Fruit fly (Drosophila melanogaster) whole organism, adult: ENCODE measurements around the gene Taf2.

Experiments
- CG11617 ChIP-seq: fragments of 200-800 bp; sonication (Bioruptor generic); optimal IDR thresholded peaks from 2 replicates; lab custom pipeline; 2017; ENCODE audit warnings: mild to moderate bottlenecking, missing biosample characterization, missing genetic modification reagents, missing genetic modification characterization
- CG12768 ChIP-seq: fragments of 200-800 bp; sonication (Bioruptor generic); optimal IDR thresholded peaks from 2 replicates; lab custom pipeline; 2017; ENCODE audit warnings: missing biosample characterization, missing genetic modification characterization, mild to moderate bottlenecking, moderate library complexity, missing genetic modification reagents
- CG14711 ChIP-seq: fragments of 200-800 bp; sonication (Bioruptor generic); optimal IDR thresholded peaks from 2 replicates; lab custom pipeline; 2018; ENCODE audit warnings: missing biosample characterization, mild to moderate bottlenecking, missing genetic modification characterization, moderate library complexity
- CG1620 ChIP-seq: fragments of 200-800 bp; sonication (Bioruptor generic); optimal IDR thresholded peaks from 2 replicates; lab custom pipeline; 2016; ENCODE audit warnings: missing biosample characterization, missing genetic modification characterization
- CG33017 ChIP-seq: fragments of 200-800 bp; sonication (Bioruptor generic); optimal IDR thresholded peaks from 2 replicates; lab custom pipeline; 2018; ENCODE audit warnings: missing biosample characterization, mild to moderate bottlenecking, missing genetic modification characterization, moderate library complexity
- CG5204 ChIP-seq: fragments of 200-800 bp; sonication (Bioruptor generic); optimal IDR thresholded peaks from 2 replicates; lab custom pipeline; 2016; ENCODE audit warnings: missing biosample characterization, missing genetic modification characterization
- CG7045 ChIP-seq: fragments of 200-800 bp; sonication (Bioruptor generic); optimal IDR thresholded peaks from 2 replicates; lab custom pipeline; 2017; ENCODE audit warnings: missing biosample characterization, mild to moderate bottlenecking, missing genetic modification characterization
- CG7101 ChIP-seq: fragments of 200-800 bp; sonication (Bioruptor generic); optimal IDR thresholded peaks from 2 replicates; lab custom pipeline; 2018; ENCODE audit warnings: missing biosample characterization, mild to moderate bottlenecking, missing genetic modification characterization, moderate library complexity
- Clk ChIP-seq: fragments of 200-800 bp; sonication (Bioruptor generic); optimal IDR thresholded peaks from 2 replicates; lab custom pipeline; 2017; ENCODE audit warnings: missing biosample characterization, missing genetic modification characterization
- Crg-1 ChIP-seq: fragments of 200-800 bp; sonication (Bioruptor generic); optimal IDR thresholded peaks from 2 replicates; lab custom pipeline; 2016; ENCODE audit warnings: missing biosample characterization, missing genetic modification characterization
- Hr96 ChIP-seq: fragments of 200-800 bp; sonication (Bioruptor generic); optimal IDR thresholded peaks from 2 replicates; lab custom pipeline; 2016; ENCODE audit warnings: missing biosample characterization, missing genetic modification characterization
- Mnt ChIP-seq: fragments of 200-800 bp; sonication (Bioruptor generic); optimal IDR thresholded peaks from 2 replicates; lab custom pipeline; 2016; ENCODE audit warnings: missing biosample characterization, mild to moderate bottlenecking, missing genetic modification characterization
- bab1 ChIP-seq: fragments of 200-800 bp; sonication (Bioruptor generic); optimal IDR thresholded peaks from 3 replicates; lab custom pipeline; 2019; ENCODE audit warnings: missing biosample characterization, mild to moderate bottlenecking, missing genetic modification characterization, moderate library complexity
- cic ChIP-seq: fragments of 200-800 bp; sonication (Bioruptor generic); optimal IDR thresholded peaks from 2 replicates; lab custom pipeline; 2017; ENCODE audit warnings: missing biosample characterization, mild to moderate bottlenecking, missing genetic modification characterization, moderate library complexity
- cnc ChIP-seq, 2 experiments: fragments of >200 bp; optimal IDR thresholded peaks; 2 replicates each; lab custom pipeline; 2017
- kay ChIP-seq: fragments of 200-800 bp; sonication (Bioruptor generic); peaks from one replicate; lab custom pipeline; 2016; ENCODE audit warnings: missing biosample characterization, missing genetic modification characterization, borderline replicate concordance
- ovo ChIP-seq: fragments of 200-800 bp; sonication (Bioruptor generic); optimal IDR thresholded peaks from 2 replicates; lab custom pipeline; 2016; ENCODE audit warnings: missing biosample characterization, missing genetic modification characterization
- pad ChIP-seq: fragments of 200-800 bp; sonication (Bioruptor generic); optimal IDR thresholded peaks from 3 replicates; lab custom pipeline; 2017; ENCODE audit warnings: missing biosample characterization, missing genetic modification characterization, mild to moderate bottlenecking, moderate library complexity, missing genetic modification reagents
- tj ChIP-seq: fragments of 200-800 bp; sonication (Bioruptor generic); optimal IDR thresholded peaks from 3 replicates; lab custom pipeline; 2017; ENCODE audit warnings: missing biosample characterization, mild to moderate bottlenecking, missing genetic modification characterization, moderate library complexity
- toe ChIP-seq: fragments of 200-800 bp; sonication (Bioruptor generic); optimal IDR thresholded peaks from 2 replicates; lab custom pipeline; 2016; ENCODE audit warnings: missing biosample characterization, missing genetic modification characterization

The Taf2 gene

DNA sequence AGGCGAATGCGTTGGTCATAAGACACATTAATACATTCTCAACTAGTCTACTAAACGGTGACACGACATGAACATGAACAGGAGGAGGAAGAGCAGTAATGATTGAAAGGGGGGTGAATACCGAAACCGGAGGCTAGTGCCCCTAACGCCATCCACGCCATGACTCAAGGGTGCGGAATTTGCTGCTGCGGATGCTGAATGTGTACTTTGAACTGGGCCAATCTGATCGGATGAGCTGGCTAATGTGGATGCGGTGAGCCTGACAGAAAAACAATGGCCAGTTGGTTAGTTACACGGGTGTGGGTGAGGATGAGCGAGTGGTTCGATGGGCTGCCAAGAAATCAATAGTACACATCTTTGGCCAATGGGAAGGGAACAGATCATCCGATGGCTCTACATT lies 24.8 kb downstream of the Taf2 start:
- peak; percentile 90 for TF ChIP-seq kay (GFP tag; lab: Kevin White, UChicago)
- no peak for TF ChIP-seq CG11617 (GFP tag; lab: Kevin White, UChicago)
- peak; percentile 47 for TF ChIP-seq CG12768 (GFP tag; lab: Kevin White, UChicago)

dm6 chr3L:9859624-9860023 lies 28.9 kb downstream of the Taf2 start, which contains the start of gene CG10809:
Gene CG10809, minus strand, starts transcription at chr3L:9859889.
- TF ChIP-seq kay (GFP tag; lab: Kevin White, UChicago) (no peak), CG33017 (tag; lab: Kevin White, UChicago) (no peak), tj (GFP tag; lab: Kevin White, UChicago) (no peak), CG12768 (GFP tag; lab: Kevin White, UChicago) (no peak), cnc (optimal IDR thresholded peaks at IDR 0.05; lab: Kevin White, UChicago) (no peak), Clk (GFP tag; lab: Kevin White, UChicago) (no peak), pad (GFP tag; lab: Kevin White, UChicago) (peak; percentile 15), CG14711 (tag; lab: Kevin White, UChicago) (peak; percentile 31), ovo (GFP tag; lab: Kevin White, UChicago) (peak; percentile 3), Hr96 (GFP tag; lab: Kevin White, UChicago) (no peak), cic (peak; percentile 34), CG1620 (peak; percentile 17), Crg-1 (GFP tag; lab: Kevin White, UChicago) (no peak), CG5204 (GFP tag; lab: Kevin White, UChicago) (no peak), CG7045 (peak; percentile 7), CG7101 (tag; lab: Kevin White, UChicago) (peak; percentile 62), toe (GFP tag; lab: Kevin White, UChicago) (peak; percentile 25), Mnt (GFP tag; lab: Kevin White, UChicago) (peak; percentile 54), bab1 (GFP tag; lab: Kevin White, UChicago) (peak; percentile 40), CG11617 (GFP tag; lab: Kevin White, UChicago) (peak; percentile 33)

DNA sequence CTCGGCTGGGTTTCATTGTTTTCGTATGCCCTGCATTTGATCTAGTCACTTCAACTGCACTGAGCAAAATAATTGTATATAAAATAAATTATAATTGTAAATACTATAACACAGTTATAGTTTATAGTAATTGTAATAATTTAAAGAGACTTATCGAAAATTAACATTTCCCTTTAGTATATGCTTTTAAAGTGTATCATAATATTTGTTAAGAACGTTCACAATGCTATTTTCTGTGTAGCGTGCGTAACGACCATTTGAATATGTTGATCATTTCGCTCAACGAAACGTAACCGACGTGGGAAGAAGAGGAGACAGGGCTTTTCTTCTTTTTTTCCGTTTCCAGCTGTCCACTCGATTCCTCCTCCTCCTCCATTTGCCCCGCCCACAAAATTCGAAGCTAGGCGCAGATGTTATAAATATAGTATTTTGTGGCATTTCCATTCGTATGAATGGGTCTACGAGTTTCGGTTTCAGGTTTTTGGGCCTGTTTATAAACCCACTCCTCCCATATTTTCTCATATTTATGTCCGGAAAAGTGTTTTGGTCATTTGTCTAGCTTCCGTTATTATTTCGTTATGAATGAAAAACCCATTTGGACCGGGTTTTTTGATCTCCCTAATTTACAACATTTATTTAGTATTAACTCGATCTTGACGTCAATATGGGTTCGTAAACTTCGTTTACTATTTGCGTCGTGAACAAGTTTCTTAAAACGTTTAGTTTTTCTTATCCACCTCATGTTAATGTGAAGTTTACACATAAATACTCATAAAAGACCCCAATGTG lies 31.9 kb downstream of the Taf2 start:
- TF ChIP-seq Hr96 (GFP tag; lab: Kevin White, UChicago), result no peak
- peak; percentile 36 for TF ChIP-seq CG7101 (tag; lab: Kevin White, UChicago)
- peak; percentile 30 for TF ChIP-seq CG14711 (tag; lab: Kevin White, UChicago)
- no peak for TF ChIP-seq CG11617 (GFP tag; lab: Kevin White, UChicago)
- TF ChIP-seq bab1 (GFP tag; lab: Kevin White, UChicago), result peak; percentile 64

- TF ChIP-seq cnc (optimal IDR thresholded peaks at IDR 0.05; lab: Kevin White, UChicago) (no peak), CG7101 (tag; lab: Kevin White, UChicago) (peak; percentile 82), tj (GFP tag; lab: Kevin White, UChicago) (peak; percentile 38), CG1620 (peak; percentile 28), CG14711 (tag; lab: Kevin White, UChicago) (peak; percentile 69), Mnt (GFP tag; lab: Kevin White, UChicago) (peak; percentile 26), cic (peak; percentile 30), CG33017 (tag; lab: Kevin White, UChicago) (peak; percentile 72), CG12768 (GFP tag; lab: Kevin White, UChicago) (peak; percentile 60), CG5204 (GFP tag; lab: Kevin White, UChicago) (no peak), kay (GFP tag; lab: Kevin White, UChicago) (no peak), Hr96 (GFP tag; lab: Kevin White, UChicago) (peak; percentile 80), toe (GFP tag; lab: Kevin White, UChicago) (peak; percentile 26), Clk (GFP tag; lab: Kevin White, UChicago) (peak; percentile 46), Crg-1 (GFP tag; lab: Kevin White, UChicago) (peak; percentile 41), CG7045 (peak; percentile 66), CG11617 (GFP tag; lab: Kevin White, UChicago) (peak; percentile 40), ovo (GFP tag; lab: Kevin White, UChicago) (no peak), pad (GFP tag; lab: Kevin White, UChicago) (peak; percentile 46), bab1 (GFP tag; lab: Kevin White, UChicago) (peak; percentile 84)
These were observed 32.6 kb downstream of the Taf2 start for dm6 chr3L:9855784-9856426.

DNA sequence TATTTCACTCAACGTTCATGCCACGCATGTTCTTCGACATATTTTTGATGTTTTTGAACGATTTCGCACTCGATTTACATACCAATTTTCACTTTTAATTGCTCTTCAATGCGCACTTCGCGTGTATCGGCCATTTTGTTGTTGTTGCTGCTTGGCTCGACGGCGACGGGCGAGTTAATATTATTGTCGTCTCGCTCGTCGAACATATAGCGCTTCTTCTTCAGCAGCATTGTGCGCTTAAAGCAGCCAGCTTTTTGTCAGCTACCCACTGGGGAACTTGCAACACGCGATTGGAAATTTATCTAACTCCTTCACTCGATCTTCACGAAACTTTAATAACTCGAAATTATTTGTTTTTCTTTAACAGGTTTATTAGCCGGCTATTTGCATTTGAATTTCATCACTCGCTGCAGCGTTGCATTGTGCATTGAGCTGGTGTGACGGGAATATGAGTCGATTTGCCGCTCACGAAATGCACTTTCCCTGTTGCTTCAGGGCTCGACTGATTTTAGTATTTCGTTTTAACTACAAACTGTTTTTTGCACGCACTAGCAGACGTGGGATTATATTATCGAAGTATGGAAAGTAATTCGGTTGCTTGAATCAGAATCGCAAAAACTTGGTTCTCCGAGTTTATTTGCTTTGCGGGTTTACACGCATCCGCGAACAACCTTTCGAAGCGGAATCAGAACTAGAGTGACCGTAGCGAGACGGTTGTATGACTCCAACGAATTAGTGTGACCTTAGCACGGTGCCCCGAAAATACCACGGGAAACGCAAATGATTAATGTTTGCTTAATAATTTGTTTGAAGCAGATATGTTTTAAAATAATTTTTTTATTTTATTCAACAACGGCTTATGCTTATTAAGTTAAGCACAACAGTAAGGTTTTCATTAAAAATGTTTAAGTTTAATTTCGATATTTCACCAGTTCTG lies 33.6 kb downstream of the Taf2 start, which contains the start of gene RasGAP1:
Gene RasGAP1, minus strand, starts transcription at position 703 of the 937 bp plus-strand sequence.
- TF ChIP-seq CG14711 (tag; lab: Kevin White, UChicago) (no peak), pad (GFP tag; lab: Kevin White, UChicago) (peak; percentile 39), Crg-1 (GFP tag; lab: Kevin White, UChicago) (peak; percentile 3), CG33017 (tag; lab: Kevin White, UChicago) (peak; percentile 27), Hr96 (GFP tag; lab: Kevin White, UChicago) (no peak), tj (GFP tag; lab: Kevin White, UChicago) (peak; percentile 5), Mnt (GFP tag; lab: Kevin White, UChicago) (peak; percentile 36), CG7045 (no peak), CG7101 (tag; lab: Kevin White, UChicago) (no peak), bab1 (GFP tag; lab: Kevin White, UChicago) (peak; percentile 43), cic (peak; percentile 46), CG11617 (GFP tag; lab: Kevin White, UChicago) (peak; percentile 19), cnc (optimal IDR thresholded peaks at IDR 0.05; lab: Kevin White, UChicago) (no peak), toe (GFP tag; lab: Kevin White, UChicago) (no peak), kay (GFP tag; lab: Kevin White, UChicago) (peak; percentile 80), CG5204 (GFP tag; lab: Kevin White, UChicago) (no peak)
